Fruit fly (Drosophila melanogaster): Measurements from ENCODE around the gene sty.

sty gene

DNA sequence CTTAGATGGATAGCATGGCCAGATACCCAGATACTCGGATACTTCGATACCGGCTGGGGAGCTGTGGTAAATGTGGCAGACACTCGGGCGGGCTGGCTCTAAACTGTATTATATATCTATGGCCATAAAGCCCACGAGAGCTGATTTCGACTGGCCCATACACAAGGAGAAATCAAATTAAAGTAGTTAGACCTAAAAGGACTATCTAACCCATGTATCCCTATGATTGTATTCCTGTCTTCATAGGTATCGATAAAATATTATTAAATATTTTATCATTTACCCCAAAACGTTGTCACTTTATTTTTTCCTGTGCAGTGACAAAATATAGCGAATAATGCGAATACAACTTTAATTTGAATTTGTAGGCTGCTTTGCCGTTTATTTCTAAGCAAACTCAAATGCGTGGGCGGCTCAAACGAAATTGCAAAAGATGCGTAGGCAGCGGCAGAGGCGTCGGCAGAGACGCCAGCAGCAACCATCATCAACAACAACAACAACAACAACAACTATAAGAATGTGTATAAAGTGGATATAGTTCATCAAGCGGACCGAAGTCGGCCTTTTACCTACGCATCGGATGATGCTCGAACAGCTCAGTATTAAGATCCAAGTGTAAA, 42.8 kb downstream of the sty start (continued):
- TF ChIP-seq scrt (GFP tag; optimal IDR thresholded peaks at IDR 0.05), result peak; percentile 19
- TF ChIP-seq ro (GFP tag; IDR thresholded peaks at IDR 0.05), result no peak
- no peak for TF ChIP-seq Mes4 (GFP tag; optimal IDR thresholded peaks at IDR 0.05)
- TF ChIP-seq Lpt (GFP tag; optimal IDR thresholded peaks at IDR 0.05), result no peak
- peak; percentile 27 for TF ChIP-seq fd3F (GFP tag; optimal IDR thresholded peaks at IDR 0.05)
- TF ChIP-seq CG5953 (GFP tag; IDR thresholded peaks at IDR 0.05), result peak; percentile 31; the same call in 1 of the 2 replicates
- TF ChIP-seq jing (GFP tag; optimal IDR thresholded peaks at IDR 0.05), result no peak
- no peak for TF ChIP-seq CG17186 (GFP tag; optimal IDR thresholded peaks at IDR 0.05)
- peak; percentile 64 for TF ChIP-seq CG10366 (GFP tag; IDR thresholded peaks at IDR 0.05)
- peak; percentile 23; the same call in 1 of the 2 replicates for TF ChIP-seq seq (GFP tag; IDR thresholded peaks at IDR 0.05)
- TF ChIP-seq twi (tag; optimal IDR thresholded peaks at IDR 0.05), result no peak
- TF ChIP-seq CG8290 (GFP tag; optimal IDR thresholded peaks at IDR 0.05), result no peak
- peak in 1 of 2 experiments; percentile 54 for TF ChIP-seq CG8290 (tag; optimal IDR thresholded peaks at IDR 0.05)
- TF ChIP-seq CG43689 (GFP tag; IDR thresholded peaks at IDR 0.05), result peak; percentile 31; the same call in 1 of the 2 replicates
- TF ChIP-seq B-H2 (GFP tag; optimal IDR thresholded peaks at IDR 0.05), result no peak
- no peak for TF ChIP-seq sna (GFP tag; IDR thresholded peaks at IDR 0.05; ENCODE audit: partially characterized antibody)
- peak; percentile 68; the same call in 2 of the 3 replicates for TF ChIP-seq CG11456 (GFP tag; IDR thresholded peaks at IDR 0.05)
- TF ChIP-seq exex (tag; optimal IDR thresholded peaks at IDR 0.05), result no peak
- peak; percentile 26 for TF ChIP-seq caup (GFP tag; optimal IDR thresholded peaks at IDR 0.05; ENCODE audit: severe bottlenecking)
- no peak for TF ChIP-seq dmrt11E (tag; optimal IDR thresholded peaks at IDR 0.05)
- TF ChIP-seq Mrtf (GFP tag; IDR thresholded peaks at IDR 0.05), result no peak
- peak; percentile 28; the same call in 1 of the 2 replicates for TF ChIP-seq ap (GFP tag; IDR thresholded peaks at IDR 0.05)
- TF ChIP-seq NC2α (GFP tag; optimal IDR thresholded peaks at IDR 0.05), result no peak
- no peak for TF ChIP-seq z (GFP tag; IDR thresholded peaks at IDR 0.05)
- no peak for TF ChIP-seq Elba2 (GFP tag; optimal IDR thresholded peaks at IDR 0.05)
- no peak for TF ChIP-seq her (GFP tag; optimal IDR thresholded peaks at IDR 0.05)
- no peak for TF ChIP-seq CG13624 (GFP tag; optimal IDR thresholded peaks at IDR 0.05)
- TF ChIP-seq slbo (GFP tag; IDR thresholded peaks at IDR 0.05), result peak; percentile 88
- no peak for TF ChIP-seq C15 (GFP tag; IDR thresholded peaks at IDR 0.05)
- TF ChIP-seq Taf1 (GFP tag; IDR thresholded peaks at IDR 0.05), result 0 out of 2 replicates have a peak, but pooled peaks have one; percentile 43
- TF ChIP-seq tin (GFP tag; optimal IDR thresholded peaks at IDR 0.05), result no peak
- TF ChIP-seq CoRest (tag; optimal IDR thresholded peaks at IDR 0.05), result peak; percentile 27
- no peak for TF ChIP-seq p53 (GFP tag; optimal IDR thresholded peaks at IDR 0.05)
- TF ChIP-seq bbx (GFP tag; IDR thresholded peaks at IDR 0.05; ENCODE audit: partially characterized antibody), result no peak
- TF ChIP-seq gfzf (GFP tag; optimal IDR thresholded peaks at IDR 0.05), result no peak
- TF ChIP-seq CG12071 (GFP tag; optimal IDR thresholded peaks at IDR 0.05), result peak; percentile 33
- no peak for TF ChIP-seq Ets97D (GFP tag; optimal IDR thresholded peaks at IDR 0.05)
- peak; percentile 37 for TF ChIP-seq oc (tag; optimal IDR thresholded peaks at IDR 0.05)
- TF ChIP-seq ind (GFP tag; optimal IDR thresholded peaks at IDR 0.05), result peak; percentile 51
- no peak for TF ChIP-seq bab2 (GFP tag; optimal IDR thresholded peaks at IDR 0.05)
- no peak for TF ChIP-seq hb (GFP tag; IDR thresholded peaks at IDR 0.05; ENCODE audit: partially characterized antibody)
- no peak for TF ChIP-seq CG34224 (GFP tag; IDR thresholded peaks at IDR 0.05; ENCODE audit: partially characterized antibody)
- TF ChIP-seq NFAT (GFP tag; IDR thresholded peaks at IDR 0.05), result peak; percentile 74
- TF ChIP-seq CG9437 (GFP tag; optimal IDR thresholded peaks at IDR 0.05), result no peak
- 0 out of 2 replicates have a peak, but pooled peaks have one; percentile 26 for TF ChIP-seq CG11696 (GFP tag; IDR thresholded peaks at IDR 0.05)
- TF ChIP-seq Neu2 (GFP tag; optimal IDR thresholded peaks at IDR 0.05; ENCODE audit: borderline replicate concordance), result no peak
- TF ChIP-seq pan (optimal IDR thresholded peaks at IDR 0.05), result no peak
- peak in 1 of 2 experiments; percentile 66 for TF ChIP-seq pan (GFP tag; optimal IDR thresholded peaks at IDR 0.05 in 1 of 2, IDR thresholded peaks at IDR 0.05 in 1 of 2)
- TF ChIP-seq wdn (GFP tag; IDR thresholded peaks at IDR 0.05), result 0 out of 2 replicates have a peak, but pooled peaks have one; percentile 42
- TF ChIP-seq CG3726 (GFP tag; IDR thresholded peaks at IDR 0.05), result 0 out of 3 replicates have a peak, but pooled peaks have one; percentile 26
- no peak for TF ChIP-seq salm (tag; optimal IDR thresholded peaks at IDR 0.05)
